Worm (Caenorhabditis elegans) whole organism, L4/young adult: ENCODE data around the gene clec-85.
"Not testable (repeated sequence)": the region's sequence is repeated elsewhere in the genome, so short reads cannot be mapped to it uniquely, and the experiment has no call there.

Experiments
- W03F9.2 ChIP-seq: fragments of 150-350 bp; optimal IDR thresholded peaks from 2 replicates; lab custom pipeline; 2014; ENCODE audit warnings: missing biosample characterization, missing genetic modification characterization
- dao-5 ChIP-seq: sonication (generic microtip); optimal IDR thresholded peaks from 2 replicates; lab custom pipeline; 2016; ENCODE audit warnings: missing genotype, missing genetic modification characterization, moderate library complexity, missing compliant biosample characterization
- him-1 ChIP-seq: sonication (generic microtip); optimal IDR thresholded peaks from 2 replicates; lab custom pipeline; 2016; ENCODE audit warnings: missing genotype, missing genetic modification reagents, missing genetic modification characterization, missing compliant biosample characterization

The clec-85 gene

DNA sequence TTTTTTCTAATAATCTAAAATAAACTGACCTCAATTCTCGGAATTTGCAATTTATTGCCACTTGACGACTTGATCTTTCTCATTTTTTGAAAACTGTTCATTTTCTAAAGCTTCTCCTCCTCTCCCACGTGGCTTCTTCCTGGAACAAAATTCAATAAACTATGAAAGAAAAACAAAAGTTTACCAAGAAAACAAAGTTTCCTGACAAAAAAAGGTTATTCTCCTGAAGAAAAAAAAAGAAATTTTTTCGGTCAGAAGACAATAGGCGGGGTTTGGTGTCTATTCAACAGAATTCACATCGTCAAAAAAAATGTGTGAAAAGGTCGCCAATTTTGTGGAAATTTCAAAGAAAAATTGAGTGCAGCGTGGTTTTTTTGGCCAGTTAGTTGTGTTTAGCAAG is 14.1 kb downstream of the clec-85 start, which contains the start of gene Y54G2A.16:
Gene Y54G2A.16, minus strand, starts transcription at position 101 of the 400 bp plus-strand sequence.
- TF ChIP-seq dao-5 (tag; lab: Kevin White, UChicago), result no peak
- no peak for TF ChIP-seq him-1 (tag; lab: Kevin White, UChicago)
- TF ChIP-seq W03F9.2 (tag; lab: Kevin White, UChicago), result no peak

- TF ChIP-seq W03F9.2 (tag; lab: Kevin White, UChicago), result no peak
- TF ChIP-seq dao-5 (tag; lab: Kevin White, UChicago), result no peak
- no peak for TF ChIP-seq him-1 (tag; lab: Kevin White, UChicago)
Measured at ce11 chrIV:2885260-2885659, 34.6 kb downstream of the clec-85 start.

- TF ChIP-seq dao-5 (tag; lab: Kevin White, UChicago) (no peak), him-1 (tag; lab: Kevin White, UChicago) (no peak), W03F9.2 (tag; lab: Kevin White, UChicago) (no peak)
Measured at ce11 chrIV:2886655-2887054, 36.0 kb downstream of the clec-85 start, which contains the start of gene dml-1. TSS of gene dml-1 (plus strand) at chrIV:2886955.

DNA sequence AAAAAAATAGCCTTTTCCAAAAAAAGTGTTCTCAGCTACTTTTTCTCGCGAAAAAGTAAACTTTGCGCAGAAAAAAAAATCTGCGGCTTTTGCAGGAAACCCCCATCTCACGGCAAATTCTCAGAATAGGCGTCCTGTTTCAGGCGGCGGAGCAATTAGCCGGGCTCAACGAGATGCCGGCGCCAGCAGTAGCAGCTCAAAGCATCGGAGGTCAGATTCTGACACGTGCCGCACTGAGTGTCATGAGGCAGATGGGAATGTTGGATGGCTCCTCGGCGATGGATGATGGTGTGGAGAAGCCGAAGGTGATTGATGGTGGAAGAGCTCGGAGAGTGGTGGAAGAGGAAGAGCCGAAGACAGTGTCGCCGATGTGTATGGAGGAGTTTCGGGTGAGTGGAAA is 36.6 kb downstream of the clec-85 start:
- TF ChIP-seq W03F9.2 (tag; lab: Kevin White, UChicago) (no peak), him-1 (tag; lab: Kevin White, UChicago) (no peak), dao-5 (tag; lab: Kevin White, UChicago) (no peak)

- TF ChIP-seq him-1 (tag; lab: Kevin White, UChicago) (no peak), W03F9.2 (tag; lab: Kevin White, UChicago) (no peak)
Measured at ce11 chrIV:2888496-2889101, 37.9 kb downstream of the clec-85 start.

- TF ChIP-seq dao-5 (tag; lab: Kevin White, UChicago) (no peak), him-1 (tag; lab: Kevin White, UChicago) (no peak), W03F9.2 (tag; lab: Kevin White, UChicago) (no peak)
Measured at ce11 chrIV:2890401-2890952, 39.8 kb downstream of the clec-85 start, which contains the start of the genes nprt-1 and dib-1. TSS of gene nprt-1 (minus strand) at chrIV:2890451. TSS of gene dib-1 (plus strand) at chrIV:2890882.

DNA sequence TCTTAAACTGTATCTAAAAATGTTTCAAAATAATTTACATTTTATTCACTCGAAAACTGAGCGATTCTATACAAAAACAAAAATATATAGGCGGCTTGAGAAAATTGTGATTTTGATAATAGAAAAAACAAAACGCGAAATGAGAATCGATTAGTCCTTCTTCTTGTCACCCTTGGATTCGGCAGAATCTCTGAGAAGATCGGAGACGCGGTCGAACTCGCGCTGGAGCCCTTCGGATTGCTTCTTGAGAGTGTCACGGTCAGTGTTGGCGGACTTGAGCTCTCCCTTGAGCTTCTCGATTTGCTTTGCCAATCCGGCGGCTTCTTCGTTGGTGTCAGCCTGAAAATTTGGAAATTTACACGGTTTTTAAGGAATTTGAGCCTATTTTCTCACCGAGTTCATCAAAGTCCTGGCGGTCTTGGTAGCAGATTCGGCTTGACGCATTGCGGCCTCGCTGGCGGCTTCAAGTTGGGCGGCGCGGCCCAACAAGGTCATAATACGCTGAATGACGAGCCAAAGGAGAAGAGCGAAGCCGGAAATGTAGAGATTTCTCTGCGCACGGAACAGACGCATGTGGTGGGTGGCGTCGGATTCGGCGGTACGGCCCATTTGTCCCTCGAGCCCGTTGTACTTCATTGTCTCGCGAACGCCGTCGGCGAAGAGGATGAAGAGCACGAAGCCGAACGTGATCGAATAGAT is 41.0 kb downstream of the clec-85 start:
- TF ChIP-seq him-1 (tag; lab: Kevin White, UChicago), result no peak
- no peak for TF ChIP-seq W03F9.2 (tag; lab: Kevin White, UChicago)
- no peak for TF ChIP-seq dao-5 (tag; lab: Kevin White, UChicago)

DNA sequence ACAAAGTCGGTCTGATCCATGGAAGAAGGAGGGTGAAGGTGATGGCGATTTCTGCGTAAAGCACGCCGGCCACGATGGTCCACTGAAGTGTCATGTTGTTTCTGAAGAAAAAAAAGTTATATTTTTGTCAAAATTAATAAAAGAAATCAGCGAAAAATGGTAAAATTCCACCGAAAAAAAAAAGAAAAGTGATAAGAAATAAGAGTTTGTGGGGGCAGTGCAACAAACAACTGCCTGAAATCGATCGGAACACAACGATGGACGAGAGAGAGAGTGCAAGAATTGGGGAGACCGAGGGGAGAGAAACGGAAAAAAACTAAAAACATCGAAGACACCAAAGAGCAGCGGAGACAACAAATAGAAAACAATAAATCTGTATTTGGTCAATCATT is 41.7 kb downstream of the clec-85 start, which contains the start of gene Y54G2A.18:
Gene Y54G2A.18, minus strand, starts transcription at position 101 of the 392 bp plus-strand sequence.
- TF ChIP-seq dao-5 (tag; lab: Kevin White, UChicago) (no peak), W03F9.2 (tag; lab: Kevin White, UChicago) (no peak), him-1 (tag; lab: Kevin White, UChicago) (no peak)

DNA sequence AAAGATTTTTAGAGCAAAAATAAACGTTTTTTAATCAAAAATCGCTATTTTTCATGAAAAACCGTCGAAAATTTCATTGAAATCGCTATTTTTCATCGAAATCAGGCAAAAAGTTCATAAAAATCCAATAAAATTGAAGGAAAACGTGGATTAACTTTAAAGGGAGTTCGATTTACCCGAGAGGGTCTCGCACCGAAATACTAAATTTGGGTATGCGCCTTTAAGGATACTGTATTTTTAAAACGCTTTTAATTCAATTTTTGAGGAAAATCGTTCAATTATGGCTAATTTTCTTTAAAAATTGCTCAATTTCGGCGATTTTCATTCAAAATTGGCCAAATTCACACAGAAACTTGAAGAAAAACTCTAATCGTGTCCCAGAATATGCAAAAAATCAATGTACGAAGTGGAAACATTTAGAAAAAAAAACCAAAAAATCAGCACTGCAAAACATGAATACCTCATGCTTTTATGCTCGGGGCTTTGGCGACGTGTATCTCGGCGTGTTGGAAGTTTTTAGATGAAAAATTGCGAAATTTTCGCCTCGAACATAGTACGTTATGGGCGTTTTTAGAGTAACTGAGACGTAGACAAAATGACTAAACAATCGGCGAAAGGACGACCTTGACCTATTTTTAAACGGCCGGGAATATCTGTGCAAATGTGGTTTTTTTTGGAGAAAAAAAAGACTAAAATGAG is 42.2 kb downstream of the clec-85 start:
- TF ChIP-seq W03F9.2 (tag; lab: Kevin White, UChicago) (no peak), dao-5 (tag; lab: Kevin White, UChicago) (no peak), him-1 (tag; lab: Kevin White, UChicago) (no peak)

- TF ChIP-seq W03F9.2 (tag; lab: Kevin White, UChicago) (no peak), him-1 (tag; lab: Kevin White, UChicago) (no peak), dao-5 (tag; lab: Kevin White, UChicago) (no peak)
Measured at ce11 chrIV:2893486-2893842, 42.8 kb downstream of the clec-85 start.

DNA sequence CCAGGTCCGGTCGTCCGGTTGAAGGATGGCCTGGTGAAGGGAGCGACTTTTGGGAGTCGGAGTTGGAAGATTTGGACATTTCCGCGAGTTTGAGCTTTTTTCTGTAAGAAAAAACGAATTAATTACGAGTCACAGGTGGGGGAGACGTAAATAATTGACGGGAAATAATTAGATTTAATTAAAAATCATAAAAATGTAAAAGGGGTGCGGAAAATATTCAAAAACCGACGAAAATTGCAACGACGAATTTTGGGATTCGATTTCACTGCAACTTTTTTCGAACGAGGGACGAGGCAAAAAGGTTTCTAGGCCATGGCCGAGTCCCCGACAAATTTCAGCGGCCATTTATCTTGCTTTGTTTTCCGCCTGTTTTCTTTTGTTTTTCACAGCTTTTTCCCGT is 43.9 kb downstream of the clec-85 start, which contains the start of gene Y54G2A.19:
Gene Y54G2A.19, minus strand, starts transcription at position 101 of the 400 bp plus-strand sequence.
- TF ChIP-seq him-1, W03F9.2, dao-5 (tag; lab: Kevin White, UChicago): not testable (repeated sequence)

DNA sequence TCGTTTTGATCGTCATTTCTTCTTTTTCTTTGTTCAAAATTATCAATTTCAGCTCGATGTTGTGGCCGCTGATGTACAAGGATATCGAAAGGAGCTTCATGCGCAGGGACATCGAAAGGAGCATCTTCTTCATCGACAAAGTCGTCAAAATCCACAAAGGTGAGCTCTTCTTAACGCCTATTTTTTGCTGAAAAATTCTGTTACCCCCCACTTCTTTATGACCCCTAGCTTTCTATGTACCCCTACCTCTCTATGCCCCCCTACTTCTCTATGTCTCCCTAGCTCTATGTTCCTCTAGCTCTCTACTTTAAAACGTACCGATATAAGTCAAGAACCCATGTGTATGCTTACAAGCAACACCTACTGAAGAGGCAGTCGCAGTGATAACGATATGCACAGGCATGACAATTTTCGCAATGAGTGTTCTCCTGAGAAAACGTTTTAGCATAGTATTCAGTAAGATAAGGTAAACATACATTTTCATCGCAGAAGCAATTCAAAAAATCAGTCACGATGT is 47.0 kb downstream of the clec-85 start, which contains the start of gene Y54G2A.36:
Gene Y54G2A.36, plus strand, starts transcription at position 51 of the 517 bp plus-strand sequence.
- no peak for TF ChIP-seq dao-5 (tag; lab: Kevin White, UChicago)
- TF ChIP-seq W03F9.2 (tag; lab: Kevin White, UChicago), result no peak
- no peak for TF ChIP-seq him-1 (tag; lab: Kevin White, UChicago)
